Worm (Caenorhabditis elegans) whole organism, L4 larva: ENCODE data around the gene arl-6.

ENCODE experiments used
- D1046.2 ChIP-seq: fragments of 200-800 bp; sonication (Bioruptor generic); IDR thresholded peaks from 2 replicates; pipeline ENCODE4 v1.3.6; 2022; ENCODE audit warnings: missing genetic modification characterization, missing compliant biosample characterization
- Y75B8A.6 ChIP-seq: fragments of 200-800 bp; sonication (Bioruptor generic); IDR thresholded peaks from 2 replicates; pipeline ENCODE4 v1.3.6; 2022; ENCODE audit warnings: missing genetic modification reagents, missing genetic modification characterization, missing compliant biosample characterization
- ZK337.2 ChIP-seq: fragments of 200-800 bp; sonication (Bioruptor generic); IDR thresholded peaks from 2 replicates; pipeline ENCODE4 v1.3.6; 2022; ENCODE audit warnings: missing genetic modification reagents, missing genetic modification characterization, missing compliant biosample characterization
- aha-1 ChIP-seq: fragments of 150-350 bp; peaks from one replicate; lab custom pipeline; 2014; ENCODE audit warnings: missing biosample characterization, missing genetic modification characterization
- ceh-62 ChIP-seq: sonication (generic microtip); optimal IDR thresholded peaks from 2 replicates; lab custom pipeline; 2017; ENCODE audit warnings: missing biosample characterization, missing genetic modification characterization
- ces-1 ChIP-seq: fragments of 150-350 bp; sonication (generic microtip); optimal IDR thresholded peaks from 4 replicates; lab custom pipeline; 2014; ENCODE audit warnings: missing biosample characterization, missing genetic modification reagents, missing genetic modification characterization
- ctbp-1 ChIP-seq: fragments of 200-800 bp; sonication (Bioruptor generic); IDR thresholded peaks from 2 replicates; pipeline ENCODE4 v1.3.6; 2022; ENCODE audit warnings: missing genetic modification reagents, missing genetic modification characterization, missing compliant biosample characterization
- daf-19 ChIP-seq: fragments of 200-800 bp; sonication (Bioruptor generic); conservative IDR thresholded peaks from 2 replicates; pipeline ENCODE4 v1.3.6; 2022; ENCODE audit warnings: missing genetic modification characterization, missing compliant biosample characterization
- daf-8 ChIP-seq: fragments of 200-800 bp; sonication (Bioruptor generic); IDR thresholded peaks from 2 replicates; pipeline ENCODE4 v1.3.6; 2022; ENCODE audit warnings: missing genetic modification characterization, missing compliant biosample characterization
- dmd-8 ChIP-seq: fragments of 200-800 bp; sonication (Bioruptor generic); IDR thresholded peaks from 2 replicates; pipeline ENCODE4 v1.3.6; 2022; ENCODE audit warnings: missing genetic modification characterization, missing compliant biosample characterization
- dmd-9 ChIP-seq: fragments of 200-800 bp; sonication (Bioruptor generic); IDR thresholded peaks from 2 replicates; pipeline ENCODE4 v1.3.6; 2022; ENCODE audit warnings: missing genetic modification reagents, missing genetic modification characterization, missing compliant biosample characterization
- dpl-1 ChIP-seq: fragments of 150-350 bp; optimal IDR thresholded peaks from 2 replicates; lab custom pipeline; 2014; ENCODE audit warnings: missing biosample characterization, missing genetic modification reagents, missing genetic modification characterization
- duxl-1 ChIP-seq: sonication (generic microtip); optimal IDR thresholded peaks from 2 replicates; lab custom pipeline; 2016; ENCODE audit warnings: mild to moderate bottlenecking, missing genetic modification characterization, moderate library complexity, missing compliant biosample characterization; ENCODE audit not compliant: poor library complexity
- dve-1 ChIP-seq: sonication (generic microtip); optimal IDR thresholded peaks from 2 replicates; lab custom pipeline; 2017; ENCODE audit warnings: antibody characterized with exemption, mild to moderate bottlenecking, missing genetic modification characterization, missing compliant biosample characterization; ENCODE audit not compliant: insufficient read depth
- fkh-10 ChIP-seq: fragments of 150-350 bp; optimal IDR thresholded peaks from 2 replicates; lab custom pipeline; 2014; ENCODE audit warnings: missing biosample characterization, missing genetic modification reagents, missing genetic modification characterization
- gei-8 ChIP-seq: fragments of 200-800 bp; sonication (Bioruptor generic); optimal IDR thresholded peaks from 2 replicates; lab custom pipeline; 2018; ENCODE audit warnings: mild to moderate bottlenecking, missing genetic modification characterization, missing compliant biosample characterization
- hlh-11 ChIP-seq: fragments of 200-800 bp; sonication (Bioruptor generic); optimal IDR thresholded peaks from 2 replicates; lab custom pipeline; 2018; ENCODE audit warnings: mild to moderate bottlenecking, missing genetic modification characterization, missing compliant biosample characterization
- hlh-30 ChIP-seq: sonication (generic microtip); optimal IDR thresholded peaks from 2 replicates; lab custom pipeline; 2017; ENCODE audit warnings: antibody characterized with exemption, mild to moderate bottlenecking, missing genetic modification characterization, missing compliant biosample characterization; ENCODE audit not compliant: insufficient read depth
- jun-1 ChIP-seq: fragments of 150-350 bp; optimal IDR thresholded peaks from 2 replicates; lab custom pipeline; 2014; ENCODE audit warnings: missing biosample characterization, missing genetic modification reagents, missing genetic modification characterization
- lim-7 ChIP-seq: fragments of 200-800 bp; sonication (Bioruptor generic); IDR thresholded peaks from 2 replicates; pipeline ENCODE4 v1.3.6; 2022; ENCODE audit warnings: missing genetic modification characterization, missing compliant biosample characterization
- lin-13 ChIP-seq: fragments of 150-350 bp; optimal IDR thresholded peaks from 2 replicates; lab custom pipeline; 2014; ENCODE audit warnings: missing biosample characterization, missing genetic modification reagents, missing genetic modification characterization
- lin-29 ChIP-seq: fragments of 200-800 bp; sonication (Bioruptor generic); IDR thresholded peaks from 2 replicates; pipeline ENCODE4 v1.3.6; 2022; ENCODE audit warnings: missing genetic modification reagents, missing genetic modification characterization, missing compliant biosample characterization
- lin-38 ChIP-seq: fragments of 200-800 bp; sonication (Bioruptor generic); IDR thresholded peaks from 2 replicates; pipeline ENCODE4 v1.3.6; 2022; ENCODE audit warnings: missing genetic modification reagents, missing genetic modification characterization, missing compliant biosample characterization
- lir-3 ChIP-seq: sonication (generic microtip); optimal IDR thresholded peaks from 2 replicates; lab custom pipeline; 2016; ENCODE audit warnings: mild to moderate bottlenecking, missing genetic modification characterization, missing compliant biosample characterization
- mdt-29 ChIP-seq: fragments of 200-800 bp; sonication (Bioruptor generic); IDR thresholded peaks from 2 replicates; pipeline ENCODE4 v1.3.6; 2022; ENCODE audit warnings: missing genetic modification reagents, missing genetic modification characterization, missing compliant biosample characterization
- mep-1 ChIP-seq: fragments of 150-350 bp; sonication (generic microtip); optimal IDR thresholded peaks from 3 replicates; lab custom pipeline; 2014; ENCODE audit warnings: missing biosample characterization, missing genetic modification characterization
- nhr-42 ChIP-seq: fragments of 200-800 bp; sonication (Bioruptor generic); IDR thresholded peaks from 2 replicates; pipeline ENCODE4 v1.3.6; 2022; ENCODE audit warnings: missing genetic modification characterization, missing compliant biosample characterization
- nhr-6 ChIP-seq: fragments of 150-350 bp; optimal IDR thresholded peaks from 2 replicates; lab custom pipeline; 2014; ENCODE audit warnings: missing biosample characterization, missing genetic modification characterization
- pha-4 ChIP-seq, 2 experiments: fragments of 150-350 bp in 1 of 2; fragments of 200-800 bp in 1 of 2; sonication (Bioruptor generic) in 1 of 2; IDR thresholded peaks in 1 of 2; optimal IDR thresholded peaks in 1 of 2; 2 replicates each; pipeline versions ENCODE4 v1.3.6 to Lab custom; 2014 to 2022; ENCODE audit warnings: missing genetic modification characterization in 2 of 2, missing genetic modification reagents in 2 of 2, missing biosample characterization in 1 of 2, missing compliant biosample characterization in 1 of 2
- pqm-1 ChIP-seq: sonication (generic microtip); optimal IDR thresholded peaks from 2 replicates; lab custom pipeline; 2017; ENCODE audit warnings: missing biosample characterization, missing genetic modification characterization
- rbr-2 ChIP-seq: sonication (generic microtip); optimal IDR thresholded peaks from 2 replicates; lab custom pipeline; 2016; ENCODE audit warnings: missing genotype, missing genetic modification characterization, missing compliant biosample characterization
- skn-1 ChIP-seq: fragments of 150-350 bp; optimal IDR thresholded peaks from 2 replicates; lab custom pipeline; 2014; ENCODE audit warnings: missing biosample characterization, missing genetic modification characterization
- snpc-1.2 ChIP-seq: fragments of 200-800 bp; sonication (Bioruptor generic); IDR thresholded peaks from 2 replicates; pipeline ENCODE4 v1.3.6; 2022; ENCODE audit warnings: missing genetic modification reagents, missing genetic modification characterization, missing compliant biosample characterization
- spr-1 ChIP-seq: sonication (generic microtip); optimal IDR thresholded peaks from 2 replicates; lab custom pipeline; 2016; ENCODE audit warnings: mild to moderate bottlenecking, missing genetic modification characterization, missing compliant biosample characterization
- spr-3 ChIP-seq: fragments of 200-800 bp; sonication (Bioruptor generic); optimal IDR thresholded peaks from 2 replicates; lab custom pipeline; 2018; ENCODE audit warnings: mild to moderate bottlenecking, missing genetic modification characterization, missing compliant biosample characterization
- tra-1 ChIP-seq: fragments of 200-800 bp; sonication (Bioruptor generic); IDR thresholded peaks from 2 replicates; pipeline ENCODE4 v1.3.6; 2022; ENCODE audit warnings: missing genetic modification reagents, missing genetic modification characterization, missing compliant biosample characterization
- unc-130 ChIP-seq: sonication (generic microtip); optimal IDR thresholded peaks from 2 replicates; lab custom pipeline; 2016; ENCODE audit warnings: missing genetic modification reagents, missing genetic modification characterization, missing compliant biosample characterization
- unc-39 ChIP-seq: sonication (generic microtip); optimal IDR thresholded peaks from 2 replicates; lab custom pipeline; 2017; ENCODE audit warnings: missing biosample characterization, missing genetic modification characterization
- unc-62 ChIP-seq, 3 experiments: fragments of 150-350 bp in 1 of 3; sonication (generic microtip); optimal IDR thresholded peaks in 2 of 3; peaks in 1 of 3; 1 replicate in 1 of 3; 2 replicates in 2 of 3; lab custom pipeline; 2014 to 2017; ENCODE audit warnings: missing biosample characterization in 3 of 3, missing genetic modification characterization in 3 of 3, missing genetic modification reagents in 3 of 3, missing genotype in 1 of 3
- vab-7 ChIP-seq: fragments of 200-800 bp; sonication (Bioruptor generic); IDR thresholded peaks from 2 replicates; pipeline ENCODE4 v1.3.6; 2022; ENCODE audit warnings: missing genetic modification reagents, missing genetic modification characterization, missing compliant biosample characterization
- zag-1 ChIP-seq: fragments of 150-350 bp; optimal IDR thresholded peaks from 2 replicates; lab custom pipeline; 2014; ENCODE audit warnings: missing biosample characterization, missing genetic modification characterization
- zip-2 ChIP-seq: fragments of 150-350 bp; optimal IDR thresholded peaks from 2 replicates; lab custom pipeline; 2014; ENCODE audit warnings: missing biosample characterization, missing genetic modification characterization
- ztf-11 ChIP-seq: fragments of 150-350 bp; optimal IDR thresholded peaks from 2 replicates; lab custom pipeline; 2014; ENCODE audit warnings: missing biosample characterization, missing genetic modification characterization
- ztf-7 ChIP-seq: fragments of 150-350 bp; optimal IDR thresholded peaks from 2 replicates; lab custom pipeline; 2014; ENCODE audit warnings: missing biosample characterization, missing genetic modification characterization

The arl-6 gene

ce11 chrIII:4796039-4796438 lies 18.6 kb downstream of the arl-6 start (continued):
- no peak for TF ChIP-seq gei-8 (GFP tag; lab: Kevin White, UChicago)
- no peak for TF ChIP-seq unc-130 (GFP tag; lab: Kevin White, UChicago)
- TF ChIP-seq D1046.2 = no peak
- no peak for TF ChIP-seq zag-1 (tag; lab: Kevin White, UChicago)
- TF ChIP-seq ceh-62 (tag; lab: Kevin White, UChicago) = no peak
- TF ChIP-seq duxl-1 (tag; lab: Kevin White, UChicago) = peak; percentile 48
- peak; percentile 41 for TF ChIP-seq fkh-10
- TF ChIP-seq ctbp-1 (GFP tag; lab: Robert Waterston, UW) = peak; percentile 25; the same call in 1 of the 2 replicates
- TF ChIP-seq ces-1 (GFP tag; lab: Kevin White, UChicago) = no peak
- TF ChIP-seq tra-1 = no peak
- peak; percentile 94 for TF ChIP-seq hlh-30 (tag; lab: Kevin White, UChicago)
- TF ChIP-seq aha-1 (tag; lab: Kevin White, UChicago) = peak; percentile 7
- TF ChIP-seq lir-3 = no peak
- peak; percentile 57 for TF ChIP-seq pqm-1 (tag; lab: Kevin White, UChicago)
- peak; percentile 1 for TF ChIP-seq spr-1 (tag; lab: Kevin White, UChicago)
- TF ChIP-seq unc-62 (GFP tag; optimal IDR thresholded peaks at IDR 0.05 in 1 of 2; lab: Kevin White, UChicago) = peak in 1 of 2 experiments; percentile 98
- no peak for TF ChIP-seq unc-62 (tag; optimal IDR thresholded peaks at IDR 0.05; lab: Kevin White, UChicago)
- peak; percentile 93 for TF ChIP-seq hlh-11 (tag; lab: Kevin White, UChicago)
- peak; percentile 86 for TF ChIP-seq dve-1
- peak; percentile 62 for TF ChIP-seq dpl-1 (GFP tag; lab: Kevin White, UChicago)
- peak; percentile 87 for TF ChIP-seq nhr-6 (tag; lab: Kevin White, UChicago)
- TF ChIP-seq daf-8 (GFP tag; lab: Robert Waterston, UW) = no peak
- TF ChIP-seq daf-19 = 0 out of 2 replicates have a peak, but pooled peaks have one; percentile 39
- peak; percentile 25 for TF ChIP-seq ztf-7 (tag; lab: Kevin White, UChicago)
- TF ChIP-seq rbr-2 = peak; percentile 75
- no peak for TF ChIP-seq lin-29 (GFP tag; lab: Robert Waterston, UW)
- 0 out of 2 replicates have a peak, but pooled peaks have one; percentile 50 for TF ChIP-seq pha-4 (GFP tag; IDR thresholded peaks at IDR 0.05; lab: Robert Waterston, UW)
- peak; percentile 64 for TF ChIP-seq pha-4 (tag; optimal IDR thresholded peaks at IDR 0.05; lab: Kevin White, UChicago)
- TF ChIP-seq mep-1 (tag; lab: Kevin White, UChicago) = peak; percentile 86
- no peak for TF ChIP-seq snpc-1.2
- TF ChIP-seq mdt-29 (GFP tag; lab: Robert Waterston, UW) = peak; percentile 17; the same call in 1 of the 2 replicates
- no peak for TF ChIP-seq spr-3 (GFP tag; lab: Kevin White, UChicago)
- no peak for TF ChIP-seq lim-7
- no peak for TF ChIP-seq vab-7 (GFP tag; lab: Robert Waterston, UW)
- no peak for TF ChIP-seq ZK337.2
- TF ChIP-seq Y75B8A.6 = no peak
- TF ChIP-seq skn-1 (tag; lab: Kevin White, UChicago) = no peak
- no peak for TF ChIP-seq ztf-11 (tag; lab: Kevin White, UChicago)

- peak; percentile 40 for TF ChIP-seq unc-130 (GFP tag; lab: Kevin White, UChicago)
- no peak for TF ChIP-seq unc-39
- TF ChIP-seq dmd-9 (GFP tag; lab: Robert Waterston, UW) = no peak
- no peak for TF ChIP-seq ZK337.2
- TF ChIP-seq nhr-42 (GFP tag; lab: Robert Waterston, UW) = no peak
- TF ChIP-seq lin-38 (GFP tag; lab: Robert Waterston, UW) = 0 out of 2 replicates have a peak, but pooled peaks have one; percentile 25
- TF ChIP-seq jun-1 (tag; lab: Kevin White, UChicago) = no peak
- no peak for TF ChIP-seq dmd-8 (GFP tag; lab: Robert Waterston, UW)
- TF ChIP-seq lin-13 (GFP tag; lab: Kevin White, UChicago) = no peak
- TF ChIP-seq zip-2 (tag; lab: Kevin White, UChicago) = no peak
These were observed 22.0 kb downstream of the arl-6 start, which contains the start of gene mip-1 for ce11 chrIII:4792560-4793136. Gene mip-1, plus strand, starts transcription at chrIII:4793086.
